Worm (Caenorhabditis elegans): ENCODE results near the gene rif-1.2.

DNA sequence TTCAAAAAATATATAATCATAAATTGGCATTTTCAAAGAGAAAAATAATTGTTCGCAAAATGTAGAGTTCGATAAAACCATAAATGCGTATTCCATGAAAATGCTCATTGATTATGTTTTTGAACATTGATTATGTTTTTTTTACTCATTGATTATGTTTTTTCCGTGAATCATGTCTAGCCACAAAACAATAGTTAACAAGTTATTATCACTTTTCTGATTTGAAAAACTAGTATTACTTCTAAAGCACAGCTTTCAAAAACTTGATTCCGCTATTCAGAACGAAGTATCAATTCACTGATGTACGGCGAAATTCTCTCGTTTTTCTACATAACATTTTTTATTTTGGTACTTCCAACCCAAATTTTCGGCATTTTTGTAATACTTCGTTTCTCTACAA is 35.4 kb downstream of the rif-1.2 start, which contains the start of gene srd-48:
- no peak for TF ChIP-seq flt-1 (GFP tag; IDR thresholded peaks at IDR 0.05)
- TF ChIP-seq tab-1 (GFP tag; IDR thresholded peaks at IDR 0.05) = no peak

All from whole organism, midembryonic.